Fruit fly (Drosophila melanogaster): ENCODE measurements around the gene Hmx.

Hmx gene

dm6 chr3R:17535106-17535764, 23.5 kb upstream of the Hmx start (continued):
- TF ChIP-seq Ets65A (GFP tag) = peak; percentile 46
- no peak for TF ChIP-seq CG4404 (GFP tag; IDR thresholded peaks at IDR 0.05)
- no peak for TF ChIP-seq CG6654 (GFP tag; optimal IDR thresholded peaks at IDR 0.05)
- TF ChIP-seq Nf-YB (GFP tag; optimal IDR thresholded peaks at IDR 0.05) = peak; percentile 24
- no peak for TF ChIP-seq Trl (optimal IDR thresholded peaks at IDR 0.05)
- no peak for TF ChIP-seq Trl (GFP tag; optimal IDR thresholded peaks at IDR 0.05)
- no peak for TF ChIP-seq pan (optimal IDR thresholded peaks at IDR 0.05)
- TF ChIP-seq pan (GFP tag; optimal IDR thresholded peaks at IDR 0.05 in 1 of 2, IDR thresholded peaks at IDR 0.05 in 1 of 2) = no peak
- TF ChIP-seq CG13775 (GFP tag; optimal IDR thresholded peaks at IDR 0.05) = no peak
- no peak for TF ChIP-seq ems (GFP tag; optimal IDR thresholded peaks at IDR 0.05)
- TF ChIP-seq CG18764 (GFP tag; optimal IDR thresholded peaks at IDR 0.05) = no peak
- TF ChIP-seq stwl (tag; optimal IDR thresholded peaks at IDR 0.05) = no peak
- TF ChIP-seq YL-1 (GFP tag; optimal IDR thresholded peaks at IDR 0.05) = no peak
- peak; percentile 21 for TF ChIP-seq CG11723 (GFP tag; optimal IDR thresholded peaks at IDR 0.05)
- no peak for TF ChIP-seq CG13624 (GFP tag; optimal IDR thresholded peaks at IDR 0.05)
- no peak for TF ChIP-seq CG10959 (GFP tag; IDR thresholded peaks at IDR 0.05)
- no peak for TF ChIP-seq CG10366 (GFP tag; IDR thresholded peaks at IDR 0.05)
- TF ChIP-seq dm (GFP tag; optimal IDR thresholded peaks at IDR 0.05) = no peak
- TF ChIP-seq ash1 (GFP tag; optimal IDR thresholded peaks at IDR 0.05) = no peak
- TF ChIP-seq Dref (GFP tag; IDR thresholded peaks at IDR 0.05) = no peak
- peak; percentile 65 for TF ChIP-seq unpg (GFP tag; optimal IDR thresholded peaks at IDR 0.05)
- TF ChIP-seq yki (optimal IDR thresholded peaks at IDR 0.05) = no peak
- TF ChIP-seq amos (GFP tag; IDR thresholded peaks at IDR 0.05; ENCODE audit: partially characterized antibody) = no peak
- no peak for TF ChIP-seq CG13123 (GFP tag; optimal IDR thresholded peaks at IDR 0.05)
- no peak for TF ChIP-seq CG17328 (GFP tag; IDR thresholded peaks at IDR 0.05)
- TF ChIP-seq pros (GFP tag; optimal IDR thresholded peaks at IDR 0.05) = no peak
- no peak for TF ChIP-seq eyg (GFP tag; optimal IDR thresholded peaks at IDR 0.05)
- no peak for TF ChIP-seq seq (GFP tag; IDR thresholded peaks at IDR 0.05)
- no peak for TF ChIP-seq Vsx1 (GFP tag; optimal IDR thresholded peaks at IDR 0.05)
- no peak for TF ChIP-seq CG14965 (GFP tag; optimal IDR thresholded peaks at IDR 0.05; ENCODE audit: borderline replicate concordance)
- TF ChIP-seq her (GFP tag; optimal IDR thresholded peaks at IDR 0.05) = no peak
- TF ChIP-seq CG12155 (GFP tag; optimal IDR thresholded peaks at IDR 0.05) = peak; percentile 8
- no peak; the same call in 1 of the 2 replicates for TF ChIP-seq H2.0 (GFP tag; IDR thresholded peaks at IDR 0.05)
- TF ChIP-seq trh (GFP tag; optimal IDR thresholded peaks at IDR 0.05) = no peak
- no peak for TF ChIP-seq ara (GFP tag; IDR thresholded peaks at IDR 0.05)
- no peak for TF ChIP-seq CG8281 (tag; optimal IDR thresholded peaks at IDR 0.05)
- TF ChIP-seq CG14014 (GFP tag; IDR thresholded peaks at IDR 0.05) = no peak
- TF ChIP-seq wdn (GFP tag; IDR thresholded peaks at IDR 0.05) = no peak
- no peak for TF ChIP-seq croc (GFP tag; conservative IDR thresholded peaks at IDR 0.05)
- peak; percentile 81 for TF ChIP-seq CG2678 (tag; optimal IDR thresholded peaks at IDR 0.05)
- TF ChIP-seq CG6683 (GFP tag; optimal IDR thresholded peaks at IDR 0.05) = peak; percentile 23
- TF ChIP-seq otp (GFP tag; IDR thresholded peaks at IDR 0.05) = no peak; the same call in 2 of the 3 replicates
- no peak for TF ChIP-seq Atf-2 (GFP tag; optimal IDR thresholded peaks at IDR 0.05)
- no peak for TF ChIP-seq twi (tag; optimal IDR thresholded peaks at IDR 0.05)
- no peak for TF ChIP-seq Tbp (GFP tag; optimal IDR thresholded peaks at IDR 0.05)
- TF ChIP-seq CG11398 (GFP tag; optimal IDR thresholded peaks at IDR 0.05) = no peak
- TF ChIP-seq Meics (GFP tag; optimal IDR thresholded peaks at IDR 0.05) = peak; percentile 65
- TF ChIP-seq toy (GFP tag; IDR thresholded peaks at IDR 0.05) = no peak
- TF ChIP-seq CG2120 (GFP tag; optimal IDR thresholded peaks at IDR 0.05) = no peak
- TF ChIP-seq tll (GFP tag; optimal IDR thresholded peaks at IDR 0.05) = no peak
- TF ChIP-seq CG32532 (GFP tag; IDR thresholded peaks at IDR 0.05) = no peak; the same call in 1 of the 2 replicates
- no peak for TF ChIP-seq jigr1 (GFP tag; IDR thresholded peaks at IDR 0.05)
- TF ChIP-seq cad (GFP tag; optimal IDR thresholded peaks at IDR 0.05) = no peak
